Fruit fly (Drosophila melanogaster) whole organism, embryonic: ENCODE measurements around the gene Spn38F.

Experiments used
- CG10267 ChIP-seq: fragments of 200-800 bp; sonication (Bioruptor generic); optimal IDR thresholded peaks from 2 replicates; lab custom pipeline; 2018; ENCODE audit warnings: missing biosample characterization, mild to moderate bottlenecking, missing genetic modification characterization, moderate library complexity
- CG10274 ChIP-seq: fragments of 200-800 bp; sonication (Bioruptor generic); optimal IDR thresholded peaks from 3 replicates; lab custom pipeline; 2017; ENCODE audit warnings: missing biosample characterization, mild to moderate bottlenecking, missing genetic modification characterization
- CG10431 ChIP-seq: fragments of 200-800 bp; sonication (Bioruptor generic); optimal IDR thresholded peaks from 3 replicates; lab custom pipeline; 2018; ENCODE audit warnings: missing biosample characterization, mild to moderate bottlenecking, missing genetic modification characterization
- CG10543 ChIP-seq: fragments of 200-800 bp; sonication (Bioruptor generic); optimal IDR thresholded peaks from 3 replicates; lab custom pipeline; 2017; ENCODE audit warnings: missing biosample characterization, mild to moderate bottlenecking, missing genetic modification characterization, moderate library complexity
- CG11093 ChIP-seq: fragments of 200-800 bp; sonication (Bioruptor generic); IDR thresholded peaks from 3 replicates; pipeline ENCODE4 v1.3.6; 2022; ENCODE audit warnings: missing biosample characterization, missing genetic modification characterization
- CG12299 ChIP-seq: fragments of 200-800 bp; sonication (Bioruptor generic); optimal IDR thresholded peaks from 2 replicates; lab custom pipeline; 2018; ENCODE audit warnings: missing biosample characterization, mild to moderate bottlenecking, missing genetic modification characterization
- CG1233 ChIP-seq: fragments of 200-800 bp; sonication (Bioruptor generic); optimal IDR thresholded peaks from 4 replicates; lab custom pipeline; 2018; ENCODE audit warnings: missing biosample characterization, mild to moderate bottlenecking, missing genetic modification characterization
- CG15696 ChIP-seq: fragments of 200-800 bp; sonication (Bioruptor generic); optimal IDR thresholded peaks from 2 replicates; lab custom pipeline; 2019; ENCODE audit warnings: missing biosample characterization, mild to moderate bottlenecking, missing genetic modification characterization, moderate library complexity
- CG16779 ChIP-seq: fragments of 200-800 bp; sonication (Bioruptor generic); IDR thresholded peaks from 2 replicates; pipeline ENCODE4 v1.3.6; 2022; ENCODE audit warnings: missing biosample characterization, missing genetic modification characterization
- CG17802 ChIP-seq: fragments of 200-800 bp; sonication (Bioruptor generic); optimal IDR thresholded peaks from 2 replicates; lab custom pipeline; 2018; ENCODE audit warnings: missing biosample characterization, mild to moderate bottlenecking, missing genetic modification characterization, moderate library complexity
- CG1792 ChIP-seq: fragments of 200-800 bp; sonication (Bioruptor generic); optimal IDR thresholded peaks from 2 replicates; lab custom pipeline; 2016; ENCODE audit warnings: missing biosample characterization, missing genetic modification characterization
- CG2129 ChIP-seq: fragments of 200-800 bp; sonication (Bioruptor generic); IDR thresholded peaks from 2 replicates; pipeline ENCODE4 v1.3.6; 2022; ENCODE audit warnings: missing biosample characterization, missing genetic modification characterization; ENCODE audit not compliant: partially characterized antibody
- CG2199 ChIP-seq: fragments of 200-800 bp; sonication (Bioruptor generic); IDR thresholded peaks from 3 replicates; pipeline ENCODE4 v1.3.6; 2022; ENCODE audit warnings: missing biosample characterization, missing genetic modification characterization
- CG2712 ChIP-seq: fragments of 200-800 bp; optimal IDR thresholded peaks from 3 replicates; lab custom pipeline; 2019; ENCODE audit warnings: missing biosample characterization, mild to moderate bottlenecking, missing genetic modification characterization, moderate library complexity
- CG30431 ChIP-seq: fragments of 200-800 bp; sonication (Bioruptor generic); optimal IDR thresholded peaks from 2 replicates; lab custom pipeline; 2017; ENCODE audit warnings: missing biosample characterization, missing genetic modification characterization
- CG31365 ChIP-seq: fragments of 200-800 bp; sonication (Bioruptor generic); optimal IDR thresholded peaks from 2 replicates; lab custom pipeline; 2018; ENCODE audit warnings: missing biosample characterization, mild to moderate bottlenecking, missing genetic modification characterization
- CG3407 ChIP-seq: fragments of 200-800 bp; sonication (Bioruptor generic); optimal IDR thresholded peaks from 2 replicates; lab custom pipeline; 2018; ENCODE audit warnings: missing biosample characterization, mild to moderate bottlenecking, missing genetic modification characterization
- CG6791 ChIP-seq: fragments of 200-800 bp; sonication (Bioruptor generic); IDR thresholded peaks from 3 replicates; pipeline ENCODE4 v1.3.6; 2022; ENCODE audit warnings: missing biosample characterization, missing genetic modification characterization; ENCODE audit not compliant: partially characterized antibody
- CG7271 ChIP-seq: fragments of 200-800 bp; sonication (Bioruptor generic); optimal IDR thresholded peaks from 2 replicates; lab custom pipeline; 2018; ENCODE audit warnings: missing biosample characterization, mild to moderate bottlenecking, missing genetic modification characterization, moderate library complexity
- CG8281 ChIP-seq: fragments of 200-800 bp; sonication (Bioruptor generic); optimal IDR thresholded peaks from 2 replicates; lab custom pipeline; 2018; ENCODE audit warnings: missing biosample characterization, mild to moderate bottlenecking, missing genetic modification characterization, moderate library complexity
- CG9797 ChIP-seq: fragments of 200-800 bp; sonication (Bioruptor generic); optimal IDR thresholded peaks from 3 replicates; lab custom pipeline; 2018; ENCODE audit warnings: missing biosample characterization, mild to moderate bottlenecking, missing genetic modification characterization
- CrebB ChIP-seq: fragments of 200-800 bp; sonication (Bioruptor generic); optimal IDR thresholded peaks from 3 replicates; lab custom pipeline; 2018; ENCODE audit warnings: missing biosample characterization, mild to moderate bottlenecking, missing genetic modification characterization
- Drgx ChIP-seq: fragments of 200-800 bp; sonication (Bioruptor generic); IDR thresholded peaks from 2 replicates; pipeline ENCODE4 v1.3.6; 2022; ENCODE audit warnings: missing biosample characterization, missing genetic modification characterization
- Ets97D ChIP-seq: fragments of 200-800 bp; sonication (Bioruptor generic); optimal IDR thresholded peaks from 3 replicates; lab custom pipeline; 2016; ENCODE audit warnings: missing biosample characterization, missing genetic modification characterization
- HLHmδ ChIP-seq: fragments of 200-800 bp; sonication (Bioruptor generic); optimal IDR thresholded peaks from 2 replicates; lab custom pipeline; 2018; ENCODE audit warnings: missing biosample characterization, mild to moderate bottlenecking, missing genetic modification characterization, moderate library complexity
- Hr39 ChIP-seq: fragments of >200 bp; optimal IDR thresholded peaks from 2 replicates; lab custom pipeline; 2017
- MTF-1 ChIP-seq: fragments of 200-800 bp; sonication (Bioruptor generic); optimal IDR thresholded peaks from 2 replicates; lab custom pipeline; 2018; ENCODE audit warnings: missing biosample characterization, mild to moderate bottlenecking, missing genetic modification characterization, borderline replicate concordance
- Mes4 ChIP-seq: fragments of 200-800 bp; sonication (Bioruptor generic); optimal IDR thresholded peaks from 2 replicates; lab custom pipeline; 2016; ENCODE audit warnings: missing biosample characterization, missing genetic modification characterization
- Myb ChIP-seq: fragments of 200-800 bp; sonication (Bioruptor generic); optimal IDR thresholded peaks from 2 replicates; lab custom pipeline; 2016; ENCODE audit warnings: missing biosample characterization, missing genetic modification characterization
- NK7.1 ChIP-seq: fragments of 200-800 bp; sonication (Bioruptor generic); optimal IDR thresholded peaks from 3 replicates; lab custom pipeline; 2016; ENCODE audit warnings: missing biosample characterization, missing genetic modification characterization
- Sin3A ChIP-seq: fragments of >200 bp; optimal IDR thresholded peaks from 2 replicates; lab custom pipeline; 2018
- YL-1 ChIP-seq: fragments of 200-800 bp; sonication (Bioruptor generic); optimal IDR thresholded peaks from 3 replicates; lab custom pipeline; 2017; ENCODE audit warnings: missing biosample characterization, mild to moderate bottlenecking, missing genetic modification characterization
- ash1 ChIP-seq: fragments of 200-800 bp; sonication (Bioruptor generic); optimal IDR thresholded peaks from 2 replicates; lab custom pipeline; 2018; ENCODE audit warnings: missing biosample characterization, mild to moderate bottlenecking, missing genetic modification characterization
- chm ChIP-seq: fragments of 200-800 bp; sonication (Bioruptor generic); IDR thresholded peaks from 2 replicates; pipeline ENCODE4 v1.3.6; 2022; ENCODE audit warnings: missing biosample characterization, missing genetic modification characterization
- gro ChIP-seq: fragments of 200-800 bp; sonication (Bioruptor generic); optimal IDR thresholded peaks from 2 replicates; lab custom pipeline; 2016; ENCODE audit warnings: missing biosample characterization, missing genetic modification characterization
- lab ChIP-seq: fragments of 200-800 bp; sonication (Bioruptor generic); optimal IDR thresholded peaks from 3 replicates; lab custom pipeline; 2017; ENCODE audit warnings: missing biosample characterization, missing genetic modification characterization, mild to moderate bottlenecking, moderate library complexity, missing genetic modification reagents
- mirr ChIP-seq: fragments of 200-800 bp; sonication (Bioruptor generic); optimal IDR thresholded peaks from 3 replicates; lab custom pipeline; 2018; ENCODE audit warnings: missing biosample characterization, mild to moderate bottlenecking, missing genetic modification characterization
- phol ChIP-seq: fragments of 200-800 bp; sonication (Bioruptor generic); optimal IDR thresholded peaks from 3 replicates; lab custom pipeline; 2018; ENCODE audit warnings: missing biosample characterization, mild to moderate bottlenecking, missing genetic modification characterization, moderate library complexity
- sens ChIP-seq: fragments of 200-800 bp; sonication (Bioruptor generic); peaks from one replicate; lab custom pipeline; 2016; ENCODE audit warnings: missing biosample characterization, missing genetic modification characterization
- sens-2 ChIP-seq: fragments of 200-800 bp; sonication (Bioruptor generic); IDR thresholded peaks from 2 replicates; pipeline ENCODE4 v1.3.6; 2022; ENCODE audit warnings: missing biosample characterization, missing genetic modification characterization
- sima ChIP-seq: fragments of 200-800 bp; sonication (Bioruptor generic); optimal IDR thresholded peaks from 2 replicates; lab custom pipeline; 2016; ENCODE audit warnings: missing biosample characterization, missing genetic modification characterization
- sob ChIP-seq: fragments of 200-800 bp; sonication (Bioruptor generic); IDR thresholded peaks from 2 replicates; pipeline ENCODE4 v1.3.6; 2022; ENCODE audit warnings: missing biosample characterization, missing genetic modification characterization
- sqz ChIP-seq: fragments of 200-800 bp; sonication (Bioruptor generic); optimal IDR thresholded peaks from 3 replicates; lab custom pipeline; 2018; ENCODE audit warnings: missing biosample characterization, mild to moderate bottlenecking, missing genetic modification characterization
- sr ChIP-seq: fragments of 200-800 bp; sonication (Bioruptor generic); IDR thresholded peaks from 3 replicates; pipeline ENCODE4 v1.3.6; 2022; ENCODE audit warnings: missing biosample characterization, missing genetic modification characterization
- tup ChIP-seq: fragments of 200-800 bp; sonication (Bioruptor generic); optimal IDR thresholded peaks from 2 replicates; lab custom pipeline; 2016; ENCODE audit warnings: missing biosample characterization, mild to moderate bottlenecking, missing genetic modification characterization, moderate library complexity
- usp ChIP-seq: fragments of >200 bp; optimal IDR thresholded peaks from 2 replicates; lab custom pipeline; 2017; ENCODE audit warnings: missing biosample characterization, missing genetic modification characterization
- zfh1 ChIP-seq: fragments of 200-800 bp; sonication (Bioruptor generic); IDR thresholded peaks from 3 replicates; pipeline ENCODE4 v1.3.6; 2022; ENCODE audit warnings: missing biosample characterization, missing genetic modification characterization

The Spn38F gene

DNA sequence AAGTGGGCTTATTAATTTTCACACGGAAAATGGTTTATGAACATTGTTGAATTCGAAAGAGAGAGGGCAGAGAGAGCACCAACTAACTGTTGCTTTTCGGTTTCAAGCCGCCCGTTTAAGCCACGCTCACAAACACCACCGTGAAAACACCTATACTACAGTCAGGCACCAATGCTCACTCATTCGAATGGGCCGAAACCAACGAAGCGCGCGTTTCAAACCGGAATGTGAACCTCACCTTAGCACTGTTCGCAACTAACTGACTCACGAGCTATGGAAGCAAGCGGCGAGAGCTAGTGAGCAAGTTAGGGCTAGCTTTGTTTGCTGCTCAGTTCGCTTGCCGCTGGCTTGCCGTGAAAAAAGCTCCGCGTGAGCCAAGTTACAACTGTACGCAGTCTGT, 43.9 kb downstream of the Spn38F start (continued):
- no peak for TF ChIP-seq CG10431 (GFP tag; lab: Kevin White, UChicago)
- no peak for TF ChIP-seq zfh1 (GFP tag; lab: Robert Waterston, UW)
- TF ChIP-seq CG10267 (tag; lab: Kevin White, UChicago) = no peak
- no peak for TF ChIP-seq CG6791 (GFP tag; lab: Robert Waterston, UW)
- peak; percentile 40 for TF ChIP-seq CrebB (tag; lab: Kevin White, UChicago)

- TF ChIP-seq CG12299 = no peak
- no peak for TF ChIP-seq NK7.1 (GFP tag; lab: Kevin White, UChicago)
- TF ChIP-seq sens-2 = no peak
- TF ChIP-seq chm = no peak
- TF ChIP-seq YL-1 (GFP tag; lab: Kevin White, UChicago) = peak; percentile 2
- TF ChIP-seq mirr (GFP tag; lab: Kevin White, UChicago) = peak; percentile 19
- no peak for TF ChIP-seq Hr39 (lab: Kevin White, UChicago)
- no peak for TF ChIP-seq Mes4 (GFP tag; lab: Kevin White, UChicago)
- TF ChIP-seq CG2199 (GFP tag; lab: Robert Waterston, UW) = no peak
- TF ChIP-seq CG30431 (GFP tag; lab: Kevin White, UChicago) = no peak
- no peak for TF ChIP-seq sqz (GFP tag; lab: Kevin White, UChicago)
- no peak for TF ChIP-seq sima
- TF ChIP-seq CG17802 (tag; lab: Kevin White, UChicago) = no peak
- no peak for TF ChIP-seq CG3407 (GFP tag; lab: Kevin White, UChicago)
- no peak for TF ChIP-seq Myb
- TF ChIP-seq lab (GFP tag; lab: Kevin White, UChicago) = peak; percentile 1
- no peak for TF ChIP-seq gro
- TF ChIP-seq ash1 = no peak
- no peak for TF ChIP-seq MTF-1 (GFP tag; lab: Kevin White, UChicago)
- no peak for TF ChIP-seq HLHmδ (GFP tag; lab: Kevin White, UChicago)
- no peak for TF ChIP-seq CG1233
- no peak for TF ChIP-seq CG2129
These were observed 44.7 kb downstream of the Spn38F start for dm6 chr2L:20792988-20793544.

- no peak for TF ChIP-seq sob (GFP tag; lab: Robert Waterston, UW)
- TF ChIP-seq sr (GFP tag; lab: Robert Waterston, UW) = peak; percentile 61; the same call in 1 of the 3 replicates
These were observed 45.3 kb downstream of the Spn38F start for dm6 chr2L:20792521-20792920.

DNA sequence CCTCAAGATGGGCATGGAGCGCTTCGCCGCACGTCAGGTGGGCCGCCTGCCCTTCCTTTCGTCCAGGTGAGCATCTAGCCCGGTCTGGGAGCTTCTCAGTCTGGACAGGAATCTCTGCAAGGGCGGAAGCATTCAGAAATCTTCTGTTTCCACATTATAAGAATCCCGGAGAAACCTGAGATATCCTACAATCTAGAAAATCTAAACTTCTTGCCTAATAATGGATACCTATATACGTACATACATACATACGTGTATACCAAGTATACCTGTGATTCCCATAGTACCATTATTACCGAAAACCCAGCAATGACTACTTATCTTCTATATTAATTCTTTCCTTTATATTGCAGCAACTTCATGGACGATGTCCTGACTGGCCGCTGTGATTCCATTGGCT, 49.7 kb downstream of the Spn38F start:
- TF ChIP-seq CG15696 (tag; lab: Kevin White, UChicago) (no peak), Drgx (GFP tag; lab: Robert Waterston, UW) (no peak), CG10274 (no peak), CG9797 (no peak), sens (GFP tag; lab: Kevin White, UChicago) (peak; percentile 28)
- TF ChIP-seq, all 482 proteins: peak for 1

DNA sequence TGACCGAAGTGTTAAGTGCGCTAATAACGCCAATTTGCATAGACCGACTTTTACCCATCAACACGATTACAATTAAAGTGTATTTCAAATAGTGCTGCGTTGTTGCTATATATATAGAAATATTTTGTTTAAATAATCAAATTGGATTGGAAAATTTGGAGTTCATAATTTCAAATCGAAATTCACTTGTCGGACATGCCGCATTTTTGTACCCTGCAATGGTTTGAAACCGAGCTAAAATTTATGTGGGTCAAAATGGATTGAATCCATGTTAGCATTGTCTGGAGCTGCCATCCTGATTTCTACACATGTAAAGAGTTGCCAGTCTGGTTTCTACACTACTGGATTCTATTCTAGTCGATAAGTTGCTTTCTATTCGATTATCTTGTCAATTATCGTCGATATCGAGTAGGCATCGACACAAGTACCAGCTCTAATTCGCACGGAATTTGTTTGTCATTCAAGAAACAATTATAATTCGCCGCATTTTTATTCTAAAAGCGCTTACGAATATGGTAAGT, 50.5 kb downstream of the Spn38F start, which contains the start of gene Pomp:
TSS of gene Pomp (plus strand) at position 386 of the 521 bp plus-strand sequence.
- TF ChIP-seq usp (GFP tag; lab: Kevin White, UChicago) (no peak), CG1792 (GFP tag; lab: Kevin White, UChicago) (peak; percentile 24), CG7271 (tag; lab: Kevin White, UChicago) (no peak), phol (tag; lab: Kevin White, UChicago) (peak; percentile 90), CG8281 (tag; lab: Kevin White, UChicago) (peak; percentile 44), CG11093 (GFP tag; lab: Robert Waterston, UW) (peak; percentile 81), CG2712 (peak; percentile 92), CG10543 (peak; percentile 58), Ets97D (peak; percentile 71), CG31365 (tag; lab: Kevin White, UChicago) (peak; percentile 59), Sin3A (lab: Kevin White, UChicago) (no peak), tup (GFP tag; lab: Kevin White, UChicago) (peak; percentile 72), sqz (GFP tag; lab: Kevin White, UChicago) (peak; percentile 37), CG16779 (GFP tag; lab: Robert Waterston, UW) (peak; percentile 72)
